Fruit fly (Drosophila melanogaster): ENCODE results near the gene CG5984.

CG5984 gene

DNA sequence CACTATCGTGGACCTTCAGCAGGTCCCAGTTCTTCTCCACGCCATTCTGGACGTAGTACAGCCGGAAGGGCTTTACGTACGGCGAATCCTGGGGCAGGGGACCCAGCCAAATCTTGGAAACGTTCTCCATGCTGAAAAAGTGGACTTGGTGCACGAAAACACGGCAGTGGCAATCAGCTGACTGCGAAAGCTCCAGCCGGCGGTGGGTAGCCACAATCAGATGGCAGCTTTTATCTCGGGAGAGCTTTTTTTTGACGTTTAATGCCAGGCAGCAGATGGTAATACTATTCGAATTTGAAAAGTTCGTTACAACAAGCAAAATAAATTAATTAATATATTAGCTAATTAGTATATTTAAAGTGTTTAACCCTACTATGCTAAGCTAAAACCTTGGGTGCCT is 19.4 kb downstream of the CG5984 start, which contains the start of gene CG42813:
CG42813 (minus strand) TSS at position 220 of the 400 bp plus-strand sequence.
- no peak for TF ChIP-seq Jra (GFP tag; optimal IDR thresholded peaks at IDR 0.05)

DNA sequence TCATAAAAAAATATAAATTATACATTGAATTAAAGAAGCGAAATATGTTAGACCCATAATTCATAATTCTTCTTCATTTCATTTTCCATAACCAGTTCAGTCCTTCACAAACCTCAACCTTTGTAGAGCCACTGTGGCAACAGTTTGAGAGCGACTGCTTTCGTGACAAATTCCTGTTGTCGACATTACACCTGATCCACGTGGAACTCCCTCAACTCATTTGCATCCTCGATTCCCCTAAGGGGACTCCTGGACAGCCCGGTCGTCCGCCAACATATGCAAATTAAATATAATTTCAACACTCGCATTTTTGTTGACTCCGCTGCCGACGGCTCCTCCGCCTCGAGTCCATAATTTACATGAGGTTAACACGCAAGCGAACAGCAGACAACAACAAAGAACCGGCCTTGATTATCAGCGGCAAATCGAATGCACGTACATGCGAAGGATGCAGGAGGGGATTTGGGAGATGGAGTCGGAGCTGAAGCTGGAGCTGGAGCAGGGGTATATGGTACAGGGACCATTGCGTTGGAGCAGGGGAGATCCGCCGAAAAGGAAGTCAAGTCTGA is 21.6 kb downstream of the CG5984 start:
- TF ChIP-seq Myc (optimal IDR thresholded peaks at IDR 0.05) (no peak), Rel (GFP tag; optimal IDR thresholded peaks at IDR 0.05) (no peak), Rel (tag; optimal IDR thresholded peaks at IDR 0.05) (peak; percentile 68)

DNA sequence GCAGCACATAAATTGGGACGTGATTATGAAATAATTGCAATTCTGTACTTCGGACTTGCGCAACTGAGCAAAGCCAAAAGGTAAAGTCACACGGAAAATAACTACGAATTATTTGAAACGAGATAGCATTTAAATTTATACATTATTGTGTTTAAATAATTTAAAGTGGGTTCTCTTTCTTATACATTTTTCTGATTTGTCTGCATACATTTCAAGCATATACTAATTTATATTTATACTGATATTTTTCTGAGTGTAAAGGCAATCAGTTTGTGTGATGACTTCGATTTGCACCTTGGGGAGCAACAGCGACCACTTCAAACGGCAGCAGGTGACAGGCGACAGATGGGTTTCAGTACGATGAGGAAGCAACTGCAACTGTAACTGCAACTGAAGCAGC is 22.3 kb downstream of the CG5984 start:
- TF ChIP-seq brk (GFP tag; optimal IDR thresholded peaks at IDR 0.05) (no peak), foxo (GFP tag; optimal IDR thresholded peaks at IDR 0.05) (no peak), GATAd (GFP tag; optimal IDR thresholded peaks at IDR 0.05) (no peak), rgr (GFP tag; optimal IDR thresholded peaks at IDR 0.05) (no peak), lola (GFP tag; optimal IDR thresholded peaks at IDR 0.05) (no peak), pan (optimal IDR thresholded peaks at IDR 0.05) (no peak), sv (GFP tag; optimal IDR thresholded peaks at IDR 0.05) (no peak), Myc (optimal IDR thresholded peaks at IDR 0.05) (no peak), CG32264 (GFP tag; optimal IDR thresholded peaks at IDR 0.05) (no peak), CrebA (GFP tag; optimal IDR thresholded peaks at IDR 0.05; ENCODE audit: borderline replicate concordance) (no peak), Abd-B (GFP tag; optimal IDR thresholded peaks at IDR 0.05) (no peak)

DNA sequence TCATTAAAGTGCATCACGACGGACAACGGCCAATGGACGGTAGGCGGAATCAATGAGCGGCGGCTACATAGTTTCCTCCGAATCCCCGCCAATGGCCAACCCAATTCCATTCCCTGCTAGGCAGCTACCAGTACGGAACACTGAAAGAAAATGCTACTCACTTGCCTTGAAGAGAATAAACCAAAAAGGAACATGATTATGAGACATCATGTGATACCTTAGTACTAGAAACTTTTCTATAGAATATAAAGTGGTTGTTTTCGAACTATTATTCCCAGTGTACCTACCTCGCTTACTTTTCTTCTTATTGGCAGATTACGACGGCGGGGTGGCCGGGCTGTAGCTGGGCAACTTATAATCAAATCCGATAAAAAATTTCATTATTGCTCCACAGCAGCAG is 23.1 kb downstream of the CG5984 start:
- TF ChIP-seq sv (GFP tag; optimal IDR thresholded peaks at IDR 0.05) (no peak), woc (GFP tag; optimal IDR thresholded peaks at IDR 0.05) (peak; percentile 65), OdsH (GFP tag; optimal IDR thresholded peaks at IDR 0.05) (peak; percentile 29), HLH106 (tag; optimal IDR thresholded peaks at IDR 0.05) (peak; percentile 48), dsf (GFP tag; optimal IDR thresholded peaks at IDR 0.05; ENCODE audit: borderline replicate concordance) (no peak), Hr83 (GFP tag; optimal IDR thresholded peaks at IDR 0.05; ENCODE audit: poor library complexity, severe bottlenecking) (no peak), dmrt93B (GFP tag; optimal IDR thresholded peaks at IDR 0.05) (no peak), ey (GFP tag; optimal IDR thresholded peaks at IDR 0.05) (peak; percentile 33), psq (GFP tag; optimal IDR thresholded peaks at IDR 0.05) (no peak), fru (GFP tag; optimal IDR thresholded peaks at IDR 0.05) (peak; percentile 55), Mio (GFP tag; optimal IDR thresholded peaks at IDR 0.05) (no peak), N (GFP tag; optimal IDR thresholded peaks at IDR 0.05) (no peak), Myc (optimal IDR thresholded peaks at IDR 0.05) (no peak), brk (GFP tag; optimal IDR thresholded peaks at IDR 0.05) (no peak), h (GFP tag; optimal IDR thresholded peaks at IDR 0.05) (peak; percentile 55), usp (GFP tag; optimal IDR thresholded peaks at IDR 0.05) (no peak), br (GFP tag; optimal IDR thresholded peaks at IDR 0.05) (peak; percentile 44), rgr (GFP tag; optimal IDR thresholded peaks at IDR 0.05) (peak; percentile 29), tai (GFP tag; optimal IDR thresholded peaks at IDR 0.05) (no peak), Sp1 (GFP tag; optimal IDR thresholded peaks at IDR 0.05) (peak; percentile 42), foxo (GFP tag; optimal IDR thresholded peaks at IDR 0.05) (peak in 1 of 2 experiments; percentile 55)

DNA sequence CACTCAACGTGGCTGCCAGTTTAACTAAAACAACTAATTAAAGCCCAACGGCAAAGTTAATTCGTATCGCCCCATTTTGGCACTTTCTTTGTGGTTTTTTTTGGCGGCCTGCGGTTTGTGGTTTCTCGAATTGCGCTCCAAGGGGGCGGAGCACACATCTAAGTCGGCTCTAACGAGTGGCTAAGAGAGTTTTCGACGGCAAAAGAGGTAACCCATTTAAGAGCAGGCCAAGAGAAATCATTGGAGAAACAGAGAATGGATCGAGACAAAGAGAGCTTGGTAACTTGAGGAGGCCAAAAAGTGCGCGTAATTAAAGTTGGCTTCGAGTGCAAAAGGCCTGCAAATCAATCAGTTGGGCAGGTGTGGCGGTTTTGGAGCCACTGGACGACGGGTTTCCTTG is 24.8 kb downstream of the CG5984 start:
- no peak for TF ChIP-seq foxo (GFP tag; optimal IDR thresholded peaks at IDR 0.05)
- TF ChIP-seq Vsx2 (GFP tag; optimal IDR thresholded peaks at IDR 0.05; ENCODE audit: partially characterized antibody), result no peak
- TF ChIP-seq dl (GFP tag; optimal IDR thresholded peaks at IDR 0.05; ENCODE audit: insufficient read depth in 1 of 2, partially characterized antibody in 2 of 2), result no peak
- TF ChIP-seq br (GFP tag; optimal IDR thresholded peaks at IDR 0.05), result no peak
- TF ChIP-seq ey (GFP tag; optimal IDR thresholded peaks at IDR 0.05), result no peak
- TF ChIP-seq brk (GFP tag; optimal IDR thresholded peaks at IDR 0.05), result no peak
- no peak for TF ChIP-seq CrebA (GFP tag; optimal IDR thresholded peaks at IDR 0.05; ENCODE audit: borderline replicate concordance)
- TF ChIP-seq dsf (GFP tag; optimal IDR thresholded peaks at IDR 0.05; ENCODE audit: borderline replicate concordance), result no peak
- TF ChIP-seq Hr78 (GFP tag; optimal IDR thresholded peaks at IDR 0.05), result no peak
- TF ChIP-seq Myc (optimal IDR thresholded peaks at IDR 0.05), result no peak
- TF ChIP-seq Sp1 (GFP tag; optimal IDR thresholded peaks at IDR 0.05), result no peak
- TF ChIP-seq Abd-B (GFP tag; optimal IDR thresholded peaks at IDR 0.05), result no peak
- no peak for TF ChIP-seq tai (GFP tag; optimal IDR thresholded peaks at IDR 0.05)
- no peak for TF ChIP-seq Dfd (GFP tag; optimal IDR thresholded peaks at IDR 0.05)
- no peak for TF ChIP-seq dmrt93B (GFP tag; optimal IDR thresholded peaks at IDR 0.05)
- TF ChIP-seq woc (GFP tag; optimal IDR thresholded peaks at IDR 0.05), result no peak
- no peak for TF ChIP-seq N (GFP tag; optimal IDR thresholded peaks at IDR 0.05)

Data from whole organism, wandering third instar larva.